Fruit fly (Drosophila melanogaster): ENCODE data around the gene knrl.

- TF ChIP-seq dl (GFP tag; optimal IDR thresholded peaks at IDR 0.05; ENCODE audit: insufficient read depth in 1 of 2, partially characterized antibody in 2 of 2) (no peak), OdsH (GFP tag; optimal IDR thresholded peaks at IDR 0.05) (no peak), usp (GFP tag; optimal IDR thresholded peaks at IDR 0.05) (no peak), pan (optimal IDR thresholded peaks at IDR 0.05) (no peak), Dfd (GFP tag; optimal IDR thresholded peaks at IDR 0.05) (no peak), fru (GFP tag; optimal IDR thresholded peaks at IDR 0.05) (no peak), CG9705 (GFP tag; optimal IDR thresholded peaks at IDR 0.05) (no peak)
Measured at dm6 chr3L:20570134-20570533, 50.3 kb downstream of the knrl start.

Data from whole organism, wandering third instar larva.